Fruit fly (Drosophila melanogaster): ENCODE measurements around the gene hdly.

hdly gene

dm6 chr3R:20914103-20914502, at the start of gene hdly:
TSS of gene hdly (plus strand) at chr3R:20914296.
- TF ChIP-seq ttk (optimal IDR thresholded peaks at IDR 0.05), result no peak
- TF ChIP-seq insv (optimal IDR thresholded peaks at IDR 0.05), result no peak
- no peak for TF ChIP-seq psq (optimal IDR thresholded peaks at IDR 0.05)
- TF ChIP-seq h (optimal IDR thresholded peaks at IDR 0.05), result no peak
- TF ChIP-seq Myc (optimal IDR thresholded peaks at IDR 0.05), result no peak
- TF ChIP-seq Sin3A (optimal IDR thresholded peaks at IDR 0.05), result no peak

dm6 chr3R:20866204-20866603, 47.9 kb upstream of the hdly start, which contains the start of gene KaiR1D:
TSS of gene KaiR1D (minus strand) at chr3R:20866231.
- TF ChIP-seq Sin3A (optimal IDR thresholded peaks at IDR 0.05) (no peak), psq (optimal IDR thresholded peaks at IDR 0.05) (no peak), Myc (optimal IDR thresholded peaks at IDR 0.05) (no peak)

dm6 chr3R:20870736-20871135, 43.4 kb upstream of the hdly start, which contains the start of gene TotA:
TSS of gene TotA (plus strand) at chr3R:20871036.
- no peak for TF ChIP-seq psq (optimal IDR thresholded peaks at IDR 0.05)
- no peak for TF ChIP-seq insv (optimal IDR thresholded peaks at IDR 0.05)
- no peak for TF ChIP-seq Sin3A (optimal IDR thresholded peaks at IDR 0.05)
- TF ChIP-seq Myc (optimal IDR thresholded peaks at IDR 0.05), result no peak

- TF ChIP-seq h (optimal IDR thresholded peaks at IDR 0.05) (no peak), ttk (optimal IDR thresholded peaks at IDR 0.05) (no peak), insv (optimal IDR thresholded peaks at IDR 0.05) (no peak), Sin3A (optimal IDR thresholded peaks at IDR 0.05) (no peak), psq (optimal IDR thresholded peaks at IDR 0.05) (no peak), Myc (optimal IDR thresholded peaks at IDR 0.05) (no peak)
These were observed 41.4 kb upstream of the hdly start, which contains the start of gene TotC for dm6 chr3R:20872688-20873087. TSS of gene TotC (plus strand) at chr3R:20872988.

- no peak for TF ChIP-seq h (optimal IDR thresholded peaks at IDR 0.05)
- TF ChIP-seq psq (optimal IDR thresholded peaks at IDR 0.05), result no peak
These were observed 40.5 kb upstream of the hdly start, which contains the start of gene TotB for dm6 chr3R:20873638-20874037. TSS of gene TotB (plus strand) at chr3R:20873938.

dm6 chr3R:20876680-20877079, 37.4 kb upstream of the hdly start:
- TF ChIP-seq h (optimal IDR thresholded peaks at IDR 0.05) (no peak), Sin3A (optimal IDR thresholded peaks at IDR 0.05) (no peak), ttk (optimal IDR thresholded peaks at IDR 0.05) (no peak), insv (optimal IDR thresholded peaks at IDR 0.05) (no peak), psq (optimal IDR thresholded peaks at IDR 0.05) (no peak), Myc (optimal IDR thresholded peaks at IDR 0.05) (no peak)

- no peak for TF ChIP-seq psq (optimal IDR thresholded peaks at IDR 0.05)
- no peak for TF ChIP-seq Myc (optimal IDR thresholded peaks at IDR 0.05)
- TF ChIP-seq ttk (optimal IDR thresholded peaks at IDR 0.05), result no peak
- no peak for TF ChIP-seq h (optimal IDR thresholded peaks at IDR 0.05)
- no peak for TF ChIP-seq Sin3A (optimal IDR thresholded peaks at IDR 0.05)
- no peak for TF ChIP-seq insv (optimal IDR thresholded peaks at IDR 0.05)
These were observed 36.7 kb upstream of the hdly start, which contains the start of gene TotZ for dm6 chr3R:20877436-20877835. TSS of gene TotZ (plus strand) at chr3R:20877736.

dm6 chr3R:20890505-20890904, 23.6 kb upstream of the hdly start:
- TF ChIP-seq ttk (optimal IDR thresholded peaks at IDR 0.05) (no peak), Sin3A (optimal IDR thresholded peaks at IDR 0.05) (no peak), insv (optimal IDR thresholded peaks at IDR 0.05) (no peak), h (optimal IDR thresholded peaks at IDR 0.05) (no peak), psq (optimal IDR thresholded peaks at IDR 0.05) (no peak)

- TF ChIP-seq psq (optimal IDR thresholded peaks at IDR 0.05), result no peak
- no peak for TF ChIP-seq h (optimal IDR thresholded peaks at IDR 0.05)
- TF ChIP-seq Sin3A (optimal IDR thresholded peaks at IDR 0.05), result no peak
- no peak for TF ChIP-seq Myc (optimal IDR thresholded peaks at IDR 0.05)
- TF ChIP-seq ttk (optimal IDR thresholded peaks at IDR 0.05), result no peak
- no peak for TF ChIP-seq insv (optimal IDR thresholded peaks at IDR 0.05)
These were observed 23.2 kb upstream of the hdly start for dm6 chr3R:20890920-20891319.

- TF ChIP-seq psq (optimal IDR thresholded peaks at IDR 0.05), result no peak
- TF ChIP-seq ttk (optimal IDR thresholded peaks at IDR 0.05), result no peak
- no peak for TF ChIP-seq h (optimal IDR thresholded peaks at IDR 0.05)
- TF ChIP-seq Sin3A (optimal IDR thresholded peaks at IDR 0.05), result no peak
- no peak for TF ChIP-seq Myc (optimal IDR thresholded peaks at IDR 0.05)
- TF ChIP-seq insv (optimal IDR thresholded peaks at IDR 0.05), result no peak
These were observed 22.6 kb upstream of the hdly start for dm6 chr3R:20891495-20891894.

- TF ChIP-seq h (optimal IDR thresholded peaks at IDR 0.05) (no peak), ttk (optimal IDR thresholded peaks at IDR 0.05) (no peak), Myc (optimal IDR thresholded peaks at IDR 0.05) (no peak), Sin3A (optimal IDR thresholded peaks at IDR 0.05) (no peak), psq (optimal IDR thresholded peaks at IDR 0.05) (no peak), insv (optimal IDR thresholded peaks at IDR 0.05) (no peak)
These were observed 17.0 kb upstream of the hdly start, which contains the start of gene Ktl for dm6 chr3R:20897128-20897527. TSS of gene Ktl (minus strand) at chr3R:20897320.

- TF ChIP-seq ttk (optimal IDR thresholded peaks at IDR 0.05), result no peak
- TF ChIP-seq insv (optimal IDR thresholded peaks at IDR 0.05), result no peak
- no peak for TF ChIP-seq h (optimal IDR thresholded peaks at IDR 0.05)
- no peak for TF ChIP-seq Sin3A (optimal IDR thresholded peaks at IDR 0.05)
- TF ChIP-seq psq (optimal IDR thresholded peaks at IDR 0.05), result no peak
- TF ChIP-seq Myc (optimal IDR thresholded peaks at IDR 0.05), result no peak
These were observed 12.4 kb upstream of the hdly start, which contains the start of gene Grik for dm6 chr3R:20901656-20902055. TSS of gene Grik (plus strand) at chr3R:20901956.

- no peak for TF ChIP-seq insv (optimal IDR thresholded peaks at IDR 0.05)
- TF ChIP-seq ttk (optimal IDR thresholded peaks at IDR 0.05), result no peak
- TF ChIP-seq h (optimal IDR thresholded peaks at IDR 0.05), result no peak
- TF ChIP-seq Sin3A (optimal IDR thresholded peaks at IDR 0.05), result no peak
- TF ChIP-seq psq (optimal IDR thresholded peaks at IDR 0.05), result no peak
- TF ChIP-seq Myc (optimal IDR thresholded peaks at IDR 0.05), result no peak
These were observed 8.7 kb upstream of the hdly start, which contains the start of gene TotX for dm6 chr3R:20905418-20905817. TSS of gene TotX (minus strand) at chr3R:20905518.
